Worm (Caenorhabditis elegans): Measurements from ENCODE around the gene F01D5.3.

Gene F01D5.3

ce11 chrII:14014637-14015036 lies 14.7 kb upstream of the F01D5.3 start:
- TF ChIP-seq C08G9.2 (tag; optimal IDR thresholded peaks at IDR 0.05) (no peak), tbx-7 (tag; optimal IDR thresholded peaks at IDR 0.05) (no peak), dve-1 (tag; optimal IDR thresholded peaks at IDR 0.05) (no peak), nhr-232 (tag; optimal IDR thresholded peaks at IDR 0.05) (no peak), unc-86 (tag; optimal IDR thresholded peaks at IDR 0.05) (no peak)

- TF ChIP-seq ceh-2 (tag; optimal IDR thresholded peaks at IDR 0.05), result no peak
- TF ChIP-seq lim-6 (tag; optimal IDR thresholded peaks at IDR 0.05), result no peak
These were observed 10.9 kb upstream of the F01D5.3 start, which contains the start of gene F01D5.8 for ce11 chrII:14010656-14011376. TSS of gene F01D5.8 (plus strand) at chrII:14010706.

ce11 chrII:14008359-14008758 lies 8.4 kb upstream of the F01D5.3 start, which contains the start of gene F01D5.7:
TSS of gene F01D5.7 (plus strand) at chrII:14008659.
- TF ChIP-seq eyg-1 (tag; optimal IDR thresholded peaks at IDR 0.05) (no peak), sox-4 (tag; optimal IDR thresholded peaks at IDR 0.05) (no peak), ceh-19 (GFP tag; optimal IDR thresholded peaks at IDR 0.05) (no peak), pag-3 (tag; optimal IDR thresholded peaks at IDR 0.05; ENCODE audit: borderline replicate concordance) (no peak), ceh-34 (tag; optimal IDR thresholded peaks at IDR 0.05) (no peak), che-1 (tag; optimal IDR thresholded peaks at IDR 0.05) (no peak), F13H6.1 (tag; optimal IDR thresholded peaks at IDR 0.05) (no peak), hlh-13 (GFP tag; optimal IDR thresholded peaks at IDR 0.05) (no peak), pax-1 (tag; optimal IDR thresholded peaks at IDR 0.05) (no peak), dve-1 (tag; optimal IDR thresholded peaks at IDR 0.05) (no peak), K09A11.1 (tag; optimal IDR thresholded peaks at IDR 0.05; ENCODE audit: insufficient read depth) (no peak), npax-4 (tag; optimal IDR thresholded peaks at IDR 0.05) (no peak), unc-3 (GFP tag; conservative IDR thresholded peaks at IDR 0.05) (no peak), unc-3 (tag; optimal IDR thresholded peaks at IDR 0.05) (no peak), C38D4.7 (GFP tag; optimal IDR thresholded peaks at IDR 0.05) (no peak), mec-3 (tag; optimal IDR thresholded peaks at IDR 0.05; ENCODE audit: borderline replicate concordance) (no peak)

ce11 chrII:14006210-14006609 lies 6.3 kb upstream of the F01D5.3 start, which contains the start of gene F01D5.6:
TSS of gene F01D5.6 (plus strand) at chrII:14006510.
- TF ChIP-seq unc-3 (GFP tag; conservative IDR thresholded peaks at IDR 0.05), result no peak
- TF ChIP-seq unc-3 (tag; optimal IDR thresholded peaks at IDR 0.05), result no peak
- no peak for TF ChIP-seq syd-9 (tag; optimal IDR thresholded peaks at IDR 0.05)
- no peak for TF ChIP-seq ref-2 (tag; optimal IDR thresholded peaks at IDR 0.05)
- no peak for TF ChIP-seq T23F11.4 (GFP tag; optimal IDR thresholded peaks at IDR 0.05)
- no peak for TF ChIP-seq pha-4 (tag; optimal IDR thresholded peaks at IDR 0.05)
- TF ChIP-seq gmeb-2 (tag; optimal IDR thresholded peaks at IDR 0.05), result no peak
- TF ChIP-seq unc-42 (tag; optimal IDR thresholded peaks at IDR 0.05), result no peak
- TF ChIP-seq K02D7.2 (tag; optimal IDR thresholded peaks at IDR 0.05), result no peak
- no peak for TF ChIP-seq hlh-13 (GFP tag; optimal IDR thresholded peaks at IDR 0.05)
- TF ChIP-seq pqm-1 (tag; optimal IDR thresholded peaks at IDR 0.05), result no peak
- TF ChIP-seq ceh-48 (tag; optimal IDR thresholded peaks at IDR 0.05), result no peak
- no peak for TF ChIP-seq ahr-1 (tag; optimal IDR thresholded peaks at IDR 0.05)
- no peak for TF ChIP-seq K09A11.1 (tag; optimal IDR thresholded peaks at IDR 0.05; ENCODE audit: insufficient read depth)
- no peak for TF ChIP-seq mec-3 (tag; optimal IDR thresholded peaks at IDR 0.05; ENCODE audit: borderline replicate concordance)
- no peak for TF ChIP-seq hlh-30 (tag; optimal IDR thresholded peaks at IDR 0.05; ENCODE audit: insufficient read depth)
- no peak for TF ChIP-seq elt-4 (tag; optimal IDR thresholded peaks at IDR 0.05)
- TF ChIP-seq ceh-30 (tag; optimal IDR thresholded peaks at IDR 0.05), result no peak
- no peak for TF ChIP-seq npax-4 (tag; optimal IDR thresholded peaks at IDR 0.05)

All from whole organism, late embryonic.